Worm (Caenorhabditis elegans): Measurements from ENCODE around the gene pph-4.2.

The pph-4.2 gene

DNA sequence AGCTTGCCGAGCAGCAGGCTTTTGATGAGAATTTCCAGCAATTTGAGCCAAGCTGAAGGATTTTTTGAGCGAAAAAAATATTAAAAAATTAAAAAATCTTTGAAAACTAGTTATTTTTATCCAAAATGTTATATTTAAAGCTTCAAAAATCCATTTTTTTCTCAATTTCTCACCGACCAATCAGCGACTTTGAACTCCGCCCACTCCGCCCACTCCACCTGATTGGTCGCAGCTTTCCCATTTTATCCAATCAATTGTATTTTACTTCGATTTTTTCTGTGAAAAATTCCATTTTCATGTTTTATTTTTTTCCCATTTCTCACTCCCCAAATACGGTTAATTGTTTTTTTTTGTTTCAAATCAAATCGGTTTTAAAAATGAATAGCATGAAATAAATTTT, 32.1 kb downstream of the pph-4.2 start:
- TF ChIP-seq efl-1 (optimal IDR thresholded peaks at IDR 0.05) (no peak), efl-1 (GFP tag; optimal IDR thresholded peaks at IDR 0.05 in 1 of 2) (peak in 1 of 2 experiments; percentile 18), lsy-2 (tag; optimal IDR thresholded peaks at IDR 0.05) (peak; percentile 39 to 45), nhr-20 (tag; optimal IDR thresholded peaks at IDR 0.05) (no peak), aly-2 (tag; optimal IDR thresholded peaks at IDR 0.05) (no peak), fkh-10 (GFP tag; optimal IDR thresholded peaks at IDR 0.05) (no peak), xbp-1 (tag; optimal IDR thresholded peaks at IDR 0.05) (peak; percentile 46)

DNA sequence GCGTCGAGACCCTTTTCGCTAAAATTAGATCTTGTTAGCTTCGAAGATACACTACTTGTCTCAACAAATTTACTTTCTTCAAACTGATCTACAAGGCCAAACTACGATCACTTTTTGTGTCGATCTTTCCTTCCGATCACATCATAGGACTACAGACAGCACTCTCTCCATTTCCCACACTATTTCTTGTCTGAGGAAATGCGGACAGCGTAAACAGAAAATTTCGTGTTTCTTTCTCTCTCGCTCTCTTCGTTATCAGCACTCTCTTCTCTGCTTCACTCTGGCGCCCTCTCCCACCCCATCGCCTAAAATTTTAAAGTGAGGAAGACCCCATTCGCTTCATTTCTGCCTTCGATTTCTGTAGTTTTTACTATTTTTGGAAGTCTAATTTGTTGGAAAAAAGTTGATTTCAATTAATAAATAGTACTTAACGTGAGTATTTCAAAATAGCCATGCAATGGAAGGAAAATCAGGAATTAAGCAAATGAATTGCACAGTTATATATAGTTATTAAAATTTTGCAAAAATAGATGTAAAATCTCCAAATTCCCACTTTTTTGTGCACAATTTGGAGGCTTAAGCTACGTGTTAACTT, 41.6 kb downstream of the pph-4.2 start:
- TF ChIP-seq unc-86 (tag; optimal IDR thresholded peaks at IDR 0.05) (no peak), unc-98 (GFP tag; IDR thresholded peaks at IDR 0.05) (no peak), pax-3 (tag; optimal IDR thresholded peaks at IDR 0.05) (no peak), F16B12.6 (tag; optimal IDR thresholded peaks at IDR 0.05) (peak; percentile 33), lir-3 (tag; optimal IDR thresholded peaks at IDR 0.05; ENCODE audit: poor library complexity) (no peak), fkh-4 (tag; optimal IDR thresholded peaks at IDR 0.05; ENCODE audit: borderline replicate concordance) (no peak), nhr-12 (tag; optimal IDR thresholded peaks at IDR 0.05) (no peak), sox-4 (tag; optimal IDR thresholded peaks at IDR 0.05) (no peak), pqm-1 (tag; optimal IDR thresholded peaks at IDR 0.05) (no peak), snu-23 (GFP tag; optimal IDR thresholded peaks at IDR 0.05) (peak; percentile 88), nhr-71 (tag; optimal IDR thresholded peaks at IDR 0.05) (peak; percentile 92), ceh-82 (tag; optimal IDR thresholded peaks at IDR 0.05) (peak in 2 of 3 experiments; percentile 46 to 67), snpc-4 (tag; optimal IDR thresholded peaks at IDR 0.05) (peak; percentile 48), mdl-1 (tag; optimal IDR thresholded peaks at IDR 0.05) (peak in 1 of 2 experiments; percentile 69), nhr-47 (tag; optimal IDR thresholded peaks at IDR 0.05) (peak; percentile 67), unc-130 (tag; optimal IDR thresholded peaks at IDR 0.05) (peak; percentile 73), nhr-19 (GFP tag; conservative IDR thresholded peaks at IDR 0.05) (peak; percentile 59), lin-14 (GFP tag; optimal IDR thresholded peaks at IDR 0.05) (peak; percentile 92), alr-1 (tag; optimal IDR thresholded peaks at IDR 0.05; ENCODE audit: borderline replicate concordance) (no peak), nhr-77 (tag; optimal IDR thresholded peaks at IDR 0.05) (peak; percentile 73), xbp-1 (tag; optimal IDR thresholded peaks at IDR 0.05) (peak; percentile 58), lin-15B (tag; optimal IDR thresholded peaks at IDR 0.05) (peak; percentile 9), nhr-237 (tag; optimal IDR thresholded peaks at IDR 0.05) (peak; percentile 25), rnt-1 (tag; optimal IDR thresholded peaks at IDR 0.05) (peak; percentile 69), hlh-17 (GFP tag; optimal IDR thresholded peaks at IDR 0.05; ENCODE audit: borderline replicate concordance) (no peak), nhr-11 (tag; optimal IDR thresholded peaks at IDR 0.05) (no peak), lin-13 (GFP tag; optimal IDR thresholded peaks at IDR 0.05) (peak; percentile 41), C34B4.2 (tag; optimal IDR thresholded peaks at IDR 0.05) (no peak), ama-1 (optimal IDR thresholded peaks at IDR 0.05) (no peak), nhr-76 (tag; optimal IDR thresholded peaks at IDR 0.05) (no peak), blmp-1 (tag; optimal IDR thresholded peaks at IDR 0.05) (peak; percentile 88), elt-3 (tag; optimal IDR thresholded peaks at IDR 0.05) (peak in 4 of 6 experiments; percentile 20 to 66 (median 55)), ceh-88 (GFP tag; IDR thresholded peaks at IDR 0.05) (no peak), swsn-7 (tag; optimal IDR thresholded peaks at IDR 0.05) (peak; percentile 68), sptf-1 (tag; optimal IDR thresholded peaks at IDR 0.05) (no peak), dsc-1 (tag; optimal IDR thresholded peaks at IDR 0.05) (peak; percentile 16), irx-1 (tag; optimal IDR thresholded peaks at IDR 0.05) (peak; percentile 76), nhr-20 (tag; optimal IDR thresholded peaks at IDR 0.05) (peak; percentile 92), ceh-63 (GFP tag; optimal IDR thresholded peaks at IDR 0.05) (no peak), ceh-8 (GFP tag; optimal IDR thresholded peaks at IDR 0.05) (no peak), ces-1 (GFP tag; optimal IDR thresholded peaks at IDR 0.05) (no peak), unc-30 (tag; optimal IDR thresholded peaks at IDR 0.05) (no peak), aha-1 (tag; optimal IDR thresholded peaks at IDR 0.05) (no peak), lin-39 (tag; optimal IDR thresholded peaks at IDR 0.05) (no peak), ceh-90 (tag; optimal IDR thresholded peaks at IDR 0.05) (no peak), jun-1 (tag; optimal IDR thresholded peaks at IDR 0.05) (peak; percentile 78), fos-1 (tag; optimal IDR thresholded peaks at IDR 0.05) (peak; percentile 51)
